Worm (Caenorhabditis elegans) whole organism, L4 larva: ENCODE results near the gene idpp-5.

Source experiments
- F10B5.3 ChIP-seq: sonication (generic microtip); optimal IDR thresholded peaks from 2 replicates; lab custom pipeline; 2016; ENCODE audit warnings: mild to moderate bottlenecking, missing genetic modification characterization, missing compliant biosample characterization
- F37D6.2 ChIP-seq: sonication (generic microtip); optimal IDR thresholded peaks from 2 replicates; lab custom pipeline; 2016; ENCODE audit warnings: mild to moderate bottlenecking, missing genetic modification characterization, missing compliant biosample characterization
- Y105C5A.15 ChIP-seq: fragments of 200-800 bp; sonication (Bioruptor generic); IDR thresholded peaks from 2 replicates; pipeline ENCODE4 v1.3.6; 2022; ENCODE audit warnings: missing genetic modification characterization, missing compliant biosample characterization
- Y48G9A.11 ChIP-seq: fragments of 200-800 bp; sonication (Bioruptor generic); IDR thresholded peaks from 2 replicates; pipeline ENCODE4 v1.3.6; 2022; ENCODE audit warnings: missing genetic modification reagents, missing genetic modification characterization, missing compliant biosample characterization
- Y5F2A.4 ChIP-seq: fragments of 200-800 bp; sonication (Bioruptor generic); optimal IDR thresholded peaks from 2 replicates; lab custom pipeline; 2018; ENCODE audit warnings: mild to moderate bottlenecking, missing genetic modification characterization, missing compliant biosample characterization
- ZK337.2 ChIP-seq: fragments of 200-800 bp; sonication (Bioruptor generic); IDR thresholded peaks from 2 replicates; pipeline ENCODE4 v1.3.6; 2022; ENCODE audit warnings: missing genetic modification reagents, missing genetic modification characterization, missing compliant biosample characterization
- aha-1 ChIP-seq: fragments of 150-350 bp; peaks from one replicate; lab custom pipeline; 2014; ENCODE audit warnings: missing biosample characterization, missing genetic modification characterization
- aly-2 ChIP-seq: sonication (generic microtip); optimal IDR thresholded peaks from 2 replicates; lab custom pipeline; 2018; ENCODE audit warnings: missing biosample characterization, missing genetic modification characterization
- ama-1 ChIP-seq: fragments of 150-350 bp; optimal IDR thresholded peaks from 2 replicates; lab custom pipeline; 2014; ENCODE audit warnings: inconsistent platforms, mixed read lengths
- ceh-20 ChIP-seq: fragments of 200-800 bp; sonication (Bioruptor generic); IDR thresholded peaks from 2 replicates; pipeline ENCODE4 v1.3.6; 2022; ENCODE audit warnings: missing genetic modification reagents, missing genetic modification characterization, missing compliant biosample characterization
- ceh-62 ChIP-seq: sonication (generic microtip); optimal IDR thresholded peaks from 2 replicates; lab custom pipeline; 2017; ENCODE audit warnings: missing biosample characterization, missing genetic modification characterization
- ces-1 ChIP-seq: fragments of 150-350 bp; sonication (generic microtip); optimal IDR thresholded peaks from 4 replicates; lab custom pipeline; 2014; ENCODE audit warnings: missing biosample characterization, missing genetic modification reagents, missing genetic modification characterization
- daf-12 ChIP-seq: fragments of 150-350 bp; optimal IDR thresholded peaks from 2 replicates; lab custom pipeline; 2014; ENCODE audit warnings: missing biosample characterization, missing genetic modification reagents, missing genetic modification characterization
- daf-19 ChIP-seq: fragments of 200-800 bp; sonication (Bioruptor generic); conservative IDR thresholded peaks from 2 replicates; pipeline ENCODE4 v1.3.6; 2022; ENCODE audit warnings: missing genetic modification characterization, missing compliant biosample characterization
- dmd-8 ChIP-seq: fragments of 200-800 bp; sonication (Bioruptor generic); IDR thresholded peaks from 2 replicates; pipeline ENCODE4 v1.3.6; 2022; ENCODE audit warnings: missing genetic modification characterization, missing compliant biosample characterization
- fos-1 ChIP-seq: fragments of 150-350 bp; optimal IDR thresholded peaks from 2 replicates; lab custom pipeline; 2014; ENCODE audit warnings: missing biosample characterization, missing genetic modification characterization
- hmg-1.1 ChIP-seq: fragments of 200-800 bp; sonication (Bioruptor generic); IDR thresholded peaks from 2 replicates; pipeline ENCODE4 v1.3.6; 2022; ENCODE audit warnings: missing genetic modification reagents, missing genetic modification characterization, missing compliant biosample characterization
- jun-1 ChIP-seq: fragments of 150-350 bp; optimal IDR thresholded peaks from 2 replicates; lab custom pipeline; 2014; ENCODE audit warnings: missing biosample characterization, missing genetic modification reagents, missing genetic modification characterization
- lim-7 ChIP-seq: fragments of 200-800 bp; sonication (Bioruptor generic); IDR thresholded peaks from 2 replicates; pipeline ENCODE4 v1.3.6; 2022; ENCODE audit warnings: missing genetic modification characterization, missing compliant biosample characterization
- lin-15B ChIP-seq: fragments of 150-350 bp; sonication (generic microtip); optimal IDR thresholded peaks from 3 replicates; lab custom pipeline; 2014; ENCODE audit warnings: missing biosample characterization, missing genetic modification characterization
- lin-29 ChIP-seq: fragments of 200-800 bp; sonication (Bioruptor generic); IDR thresholded peaks from 2 replicates; pipeline ENCODE4 v1.3.6; 2022; ENCODE audit warnings: missing genetic modification reagents, missing genetic modification characterization, missing compliant biosample characterization
- lin-38 ChIP-seq: fragments of 200-800 bp; sonication (Bioruptor generic); IDR thresholded peaks from 2 replicates; pipeline ENCODE4 v1.3.6; 2022; ENCODE audit warnings: missing genetic modification reagents, missing genetic modification characterization, missing compliant biosample characterization
- lsy-2 ChIP-seq, 2 experiments: fragments of 150-350 bp in 1 of 2; sonication (generic microtip) in 1 of 2; optimal IDR thresholded peaks; 2 replicates each; lab custom pipeline; 2014 to 2017; ENCODE audit warnings: missing biosample characterization in 2 of 2, missing genetic modification characterization in 2 of 2
- madf-5 ChIP-seq, 2 experiments: fragments of 200-800 bp; sonication (Bioruptor generic); IDR thresholded peaks; 2 replicates each; pipeline ENCODE4 v1.3.6; 2022; ENCODE audit warnings: missing compliant biosample characterization in 2 of 2, missing genetic modification characterization in 2 of 2
- mep-1 ChIP-seq: fragments of 150-350 bp; sonication (generic microtip); optimal IDR thresholded peaks from 3 replicates; lab custom pipeline; 2014; ENCODE audit warnings: missing biosample characterization, missing genetic modification characterization
- mxl-2 ChIP-seq: fragments of 200-800 bp; sonication (Bioruptor generic); conservative IDR thresholded peaks from 2 replicates; pipeline ENCODE4 v1.3.6; 2022; ENCODE audit warnings: missing genetic modification reagents, missing genetic modification characterization, missing compliant biosample characterization
- nhr-102 ChIP-seq: sonication (generic microtip); optimal IDR thresholded peaks from 2 replicates; lab custom pipeline; 2016; ENCODE audit warnings: mild to moderate bottlenecking, missing genetic modification characterization, moderate library complexity, missing compliant biosample characterization
- nhr-237 ChIP-seq: sonication (generic microtip); optimal IDR thresholded peaks from 2 replicates; lab custom pipeline; 2017; ENCODE audit warnings: missing biosample characterization, missing genetic modification characterization
- nhr-41 ChIP-seq: fragments of 200-800 bp; sonication (Bioruptor generic); IDR thresholded peaks from 2 replicates; pipeline ENCODE4 v1.3.6; 2022; ENCODE audit warnings: missing genetic modification reagents, missing genetic modification characterization, missing compliant biosample characterization
- nhr-6 ChIP-seq: fragments of 150-350 bp; optimal IDR thresholded peaks from 2 replicates; lab custom pipeline; 2014; ENCODE audit warnings: missing biosample characterization, missing genetic modification characterization
- php-3 ChIP-seq: fragments of 200-800 bp; sonication (Bioruptor generic); IDR thresholded peaks from 2 replicates; pipeline ENCODE4 v1.3.6; 2022; ENCODE audit warnings: missing genetic modification reagents, missing genetic modification characterization, missing compliant biosample characterization
- set-16 ChIP-seq: fragments of 200-800 bp; sonication (Bioruptor generic); IDR thresholded peaks from 2 replicates; pipeline ENCODE4 v1.3.6; 2022; ENCODE audit warnings: missing genetic modification reagents, missing genetic modification characterization, missing compliant biosample characterization
- snpc-1.2 ChIP-seq: fragments of 200-800 bp; sonication (Bioruptor generic); IDR thresholded peaks from 2 replicates; pipeline ENCODE4 v1.3.6; 2022; ENCODE audit warnings: missing genetic modification reagents, missing genetic modification characterization, missing compliant biosample characterization
- tag-97 ChIP-seq: fragments of 200-800 bp; sonication (Bioruptor generic); IDR thresholded peaks from 2 replicates; pipeline ENCODE4 v1.3.6; 2022; ENCODE audit warnings: missing genetic modification characterization, missing compliant biosample characterization
- unc-39 ChIP-seq: sonication (generic microtip); optimal IDR thresholded peaks from 2 replicates; lab custom pipeline; 2017; ENCODE audit warnings: missing biosample characterization, missing genetic modification characterization
- unc-62 ChIP-seq, 3 experiments: fragments of 150-350 bp in 1 of 3; sonication (generic microtip); optimal IDR thresholded peaks in 2 of 3; peaks in 1 of 3; 1 replicate in 1 of 3; 2 replicates in 2 of 3; lab custom pipeline; 2014 to 2017; ENCODE audit warnings: missing biosample characterization in 3 of 3, missing genetic modification characterization in 3 of 3, missing genetic modification reagents in 3 of 3, missing genotype in 1 of 3
- vab-7 ChIP-seq: fragments of 200-800 bp; sonication (Bioruptor generic); IDR thresholded peaks from 2 replicates; pipeline ENCODE4 v1.3.6; 2022; ENCODE audit warnings: missing genetic modification reagents, missing genetic modification characterization, missing compliant biosample characterization
- zfp-3 ChIP-seq: fragments of 200-800 bp; sonication (Bioruptor generic); conservative IDR thresholded peaks from 2 replicates; pipeline ENCODE4 v1.3.6; 2022; ENCODE audit warnings: missing genetic modification reagents, missing genetic modification characterization, missing compliant biosample characterization
- ztf-11 ChIP-seq: fragments of 150-350 bp; optimal IDR thresholded peaks from 2 replicates; lab custom pipeline; 2014; ENCODE audit warnings: missing biosample characterization, missing genetic modification characterization
- ztf-7 ChIP-seq: fragments of 150-350 bp; optimal IDR thresholded peaks from 2 replicates; lab custom pipeline; 2014; ENCODE audit warnings: missing biosample characterization, missing genetic modification characterization

Gene idpp-5

DNA sequence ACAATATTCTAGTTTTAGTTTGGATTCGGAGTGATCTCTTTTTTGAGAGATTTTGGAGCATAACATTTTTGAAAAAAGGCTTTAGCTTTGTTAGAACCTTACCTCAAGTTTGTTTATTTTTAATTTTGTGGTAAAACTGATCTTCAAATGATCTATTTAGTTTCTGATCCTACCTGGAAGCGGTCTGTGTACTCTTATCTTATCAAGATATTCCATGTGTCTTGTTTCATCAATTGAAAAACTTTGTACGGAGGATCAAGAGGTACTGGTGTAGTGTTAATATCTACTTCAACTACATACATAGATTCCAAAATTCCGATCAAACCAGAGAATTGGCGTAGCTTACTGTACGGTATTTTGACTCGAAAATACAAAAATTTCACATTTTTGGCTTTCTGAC, 36.9 kb downstream of the idpp-5 start:
- no peak for TF ChIP-seq nhr-6 (tag; lab: Kevin White, UChicago)
- no peak for TF ChIP-seq lin-15B
- TF ChIP-seq jun-1 (tag; lab: Kevin White, UChicago), result no peak
- no peak for TF ChIP-seq mxl-2 (GFP tag; lab: Robert Waterston, UW)
- no peak for TF ChIP-seq php-3
- TF ChIP-seq daf-12 (tag; lab: Kevin White, UChicago), result no peak
- TF ChIP-seq aly-2 (tag; lab: Kevin White, UChicago), result no peak
- TF ChIP-seq Y5F2A.4 (GFP tag; lab: Kevin White, UChicago), result no peak
- TF ChIP-seq vab-7 (GFP tag; lab: Robert Waterston, UW), result no peak
- TF ChIP-seq hmg-1.1 (GFP tag; lab: Robert Waterston, UW), result no peak
- no peak for TF ChIP-seq ZK337.2 (GFP tag; lab: Robert Waterston, UW)
- TF ChIP-seq nhr-102 (tag; lab: Kevin White, UChicago), result no peak
- no peak for TF ChIP-seq ama-1 (lab: Kevin White, UChicago)
- TF ChIP-seq daf-19, result no peak
- no peak for TF ChIP-seq tag-97
- TF ChIP-seq madf-5 (GFP tag; IDR thresholded peaks at IDR 0.05; lab: Robert Waterston, UW), result no peak
- no peak for TF ChIP-seq F10B5.3 (tag; lab: Kevin White, UChicago)
- no peak for TF ChIP-seq ztf-11

DNA sequence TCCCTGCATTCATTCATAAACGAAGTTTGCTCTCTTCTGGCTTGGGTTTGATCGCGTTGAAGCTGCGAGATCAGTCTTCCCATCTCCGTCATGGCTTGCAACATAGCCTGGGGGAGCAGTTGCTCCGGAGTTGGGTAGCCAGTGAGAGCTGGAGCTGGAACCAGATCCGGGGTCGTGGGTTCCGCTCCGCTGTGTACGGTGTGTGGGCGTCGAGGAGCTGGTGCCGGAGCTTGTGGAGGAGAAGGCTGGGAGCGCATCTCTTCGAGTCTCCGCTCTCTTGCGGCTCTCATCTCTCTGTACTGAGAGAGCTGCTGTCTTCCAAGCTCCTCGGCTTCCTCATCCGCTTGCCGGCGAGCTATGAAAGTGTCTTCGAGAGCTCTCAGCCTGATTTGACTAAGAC, 40.2 kb downstream of the idpp-5 start:
- TF ChIP-seq ama-1 (lab: Kevin White, UChicago) (no peak), nhr-237 (tag; lab: Kevin White, UChicago) (no peak), set-16 (GFP tag; lab: Robert Waterston, UW) (peak; percentile 94), lin-29 (GFP tag; lab: Robert Waterston, UW) (no peak), nhr-41 (GFP tag; lab: Robert Waterston, UW) (no peak), nhr-6 (tag; lab: Kevin White, UChicago) (no peak), aha-1 (tag; lab: Kevin White, UChicago) (peak; percentile 40), fos-1 (tag; lab: Kevin White, UChicago) (no peak)

DNA sequence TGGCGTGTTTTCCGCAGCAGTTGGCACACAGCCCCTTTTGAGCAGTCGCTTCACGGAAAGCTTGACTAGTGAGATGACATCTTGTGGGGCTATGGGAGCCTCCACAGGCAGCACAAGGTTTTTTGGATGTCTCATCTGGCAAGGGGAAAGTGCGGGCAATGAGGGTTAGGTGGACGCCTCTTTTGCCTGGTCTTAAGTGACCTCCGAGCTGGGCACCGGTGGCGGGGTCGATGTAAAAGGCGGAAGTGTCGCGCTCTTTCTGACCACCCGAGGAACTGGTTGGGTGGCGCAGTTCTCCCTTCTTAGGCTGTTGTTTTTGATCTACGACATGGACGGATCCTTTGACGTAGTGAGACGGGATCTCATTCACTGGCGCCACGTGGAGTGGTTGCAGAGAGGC, 41.2 kb downstream of the idpp-5 start:
- TF ChIP-seq set-16 (GFP tag; lab: Robert Waterston, UW) (peak; percentile 69; the same call in 1 of the 2 replicates), ceh-62 (tag; lab: Kevin White, UChicago) (no peak)
- TF ChIP-seq, all 104 proteins: peak for 1

DNA sequence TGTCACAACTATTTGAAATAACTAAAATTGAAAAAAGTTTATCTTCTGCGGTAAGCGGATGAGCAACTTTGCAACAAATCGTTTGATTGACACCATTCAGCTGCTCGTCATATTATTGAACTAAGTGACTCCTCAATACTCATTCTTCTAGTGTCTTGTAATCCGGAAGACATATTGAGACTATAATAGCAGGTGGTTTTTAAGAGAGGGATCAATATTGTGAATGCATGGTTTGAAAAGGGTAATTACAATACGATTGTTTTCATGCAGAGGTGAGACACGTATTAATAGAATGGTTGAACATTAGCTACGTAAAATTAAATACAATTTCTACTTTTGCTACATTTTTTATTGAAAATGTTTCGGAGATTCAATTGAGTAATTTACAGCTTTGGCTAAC, 49.4 kb downstream of the idpp-5 start:
- TF ChIP-seq unc-62 (GFP tag; optimal IDR thresholded peaks at IDR 0.05 in 1 of 2; lab: Kevin White, UChicago) (peak in 1 of 2 experiments; percentile 93), unc-62 (tag; optimal IDR thresholded peaks at IDR 0.05; lab: Kevin White, UChicago) (no peak), dmd-8 (no peak), ceh-20 (GFP tag; lab: Robert Waterston, UW) (no peak), set-16 (GFP tag; lab: Robert Waterston, UW) (no peak), lsy-2 (tag; optimal IDR thresholded peaks at IDR 0.05; lab: Kevin White, UChicago) (no peak), ces-1 (GFP tag; lab: Kevin White, UChicago) (no peak), php-3 (no peak)

DNA sequence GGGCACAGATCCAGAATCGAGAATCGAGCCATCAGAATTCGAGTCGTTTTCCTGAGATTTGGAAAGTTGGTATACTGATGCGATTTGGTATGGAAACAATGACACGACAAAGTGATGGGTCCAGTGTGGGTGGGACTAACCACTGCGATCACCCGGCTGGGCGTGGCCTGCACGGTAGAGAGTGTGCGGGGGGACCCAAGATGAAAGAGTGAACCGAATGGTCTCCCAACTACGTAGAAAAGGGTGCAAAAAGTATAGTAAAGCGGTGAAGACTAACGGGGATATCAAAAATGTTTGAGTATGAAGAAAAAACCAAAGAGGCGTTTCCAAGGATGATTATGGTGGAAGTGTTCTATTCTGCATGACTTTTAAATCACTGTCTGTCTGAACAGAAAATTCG, 50.4 kb downstream of the idpp-5 start, which contains the start of gene fkh-2:
TSS of gene fkh-2 (minus strand) at position 101 of the 400 bp plus-strand sequence.
- TF ChIP-seq ztf-7 (tag; lab: Kevin White, UChicago), result no peak
- no peak for TF ChIP-seq zfp-3
- no peak for TF ChIP-seq lim-7 (GFP tag; lab: Robert Waterston, UW)
- no peak for TF ChIP-seq mep-1 (tag; lab: Kevin White, UChicago)
- no peak for TF ChIP-seq Y48G9A.11
- no peak for TF ChIP-seq lin-38
- TF ChIP-seq F37D6.2, result no peak
- TF ChIP-seq Y105C5A.15, result no peak
- no peak for TF ChIP-seq snpc-1.2
- TF ChIP-seq aly-2 (tag; lab: Kevin White, UChicago), result no peak
- TF ChIP-seq unc-62 (GFP tag; optimal IDR thresholded peaks at IDR 0.05 in 1 of 2; lab: Kevin White, UChicago), result no peak
- no peak for TF ChIP-seq unc-62 (tag; optimal IDR thresholded peaks at IDR 0.05; lab: Kevin White, UChicago)
- TF ChIP-seq jun-1 (tag; lab: Kevin White, UChicago), result no peak
- TF ChIP-seq unc-39 (tag; lab: Kevin White, UChicago), result no peak
